Worm (Caenorhabditis elegans) whole organism, midembryonic: ENCODE measurements around the gene C25G4.3.

ENCODE experiments used
- T22C8.4 ChIP-seq: fragments of 200-800 bp; sonication (Bioruptor generic); IDR thresholded peaks from 2 replicates; pipeline ENCODE4 v1.3.6; 2022; ENCODE audit warnings: missing genetic modification characterization, missing compliant biosample characterization
- cog-1 ChIP-seq: sonication (generic microtip); optimal IDR thresholded peaks from 2 replicates; lab custom pipeline; 2016; ENCODE audit warnings: missing genetic modification characterization, missing compliant biosample characterization
- flt-1 ChIP-seq: fragments of 200-800 bp; sonication (Bioruptor generic); IDR thresholded peaks from 2 replicates; pipeline ENCODE4 v1.3.6; 2022; ENCODE audit warnings: missing genetic modification characterization, missing compliant biosample characterization
- klf-2 ChIP-seq: fragments of 200-800 bp; sonication (Bioruptor generic); conservative IDR thresholded peaks from 2 replicates; pipeline ENCODE4 v1.3.6; 2022; ENCODE audit warnings: missing genetic modification reagents, missing genetic modification characterization, missing compliant biosample characterization
- med-1 ChIP-seq: sonication (generic microtip); optimal IDR thresholded peaks from 2 replicates; lab custom pipeline; 2017; ENCODE audit warnings: missing genetic modification characterization, mild to moderate bottlenecking, missing compliant biosample characterization, antibody characterized with exemption, missing genetic modification reagents; ENCODE audit not compliant: insufficient read depth
- ref-1 ChIP-seq: fragments of 200-800 bp; sonication (Bioruptor generic); conservative IDR thresholded peaks from 2 replicates; pipeline ENCODE4 v1.3.6; 2022; ENCODE audit warnings: missing genetic modification reagents, missing genetic modification characterization, missing compliant biosample characterization
- tab-1 ChIP-seq: fragments of 200-800 bp; sonication (Bioruptor generic); IDR thresholded peaks from 2 replicates; pipeline ENCODE4 v1.3.6; 2022; ENCODE audit warnings: missing genetic modification characterization, missing compliant biosample characterization
- ztf-23 ChIP-seq: fragments of 200-800 bp; sonication (Bioruptor generic); IDR thresholded peaks from 2 replicates; pipeline ENCODE4 v1.3.6; 2022; ENCODE audit warnings: missing genetic modification reagents, missing genetic modification characterization, missing compliant biosample characterization
- ztf-29 ChIP-seq: fragments of 200-800 bp; sonication (Bioruptor generic); IDR thresholded peaks from 2 replicates; pipeline ENCODE4 v1.3.6; 2022; ENCODE audit warnings: missing genetic modification reagents, missing genetic modification characterization, missing compliant biosample characterization

C25G4.3 gene

ce11 chrIV:12414601-12415000, 31.1 kb downstream of the C25G4.3 start:
- TF ChIP-seq ztf-29, result no peak
- no peak for TF ChIP-seq tab-1 (GFP tag; lab: Robert Waterston, UW)
- TF ChIP-seq klf-2, result no peak
- TF ChIP-seq ref-1 (GFP tag; lab: Robert Waterston, UW), result no peak
- TF ChIP-seq cog-1 (tag; lab: Kevin White, UChicago), result no peak
- TF ChIP-seq flt-1 (GFP tag; lab: Robert Waterston, UW), result no peak
- no peak for TF ChIP-seq ztf-23 (GFP tag; lab: Robert Waterston, UW)
- TF ChIP-seq med-1 (GFP tag; lab: Kevin White, UChicago), result no peak

ce11 chrIV:12410167-12410566, 35.5 kb downstream of the C25G4.3 start, which contains the start of gene acl-13:
acl-13 (plus strand) TSS chrIV:12410467.
- TF ChIP-seq ztf-23 (GFP tag; lab: Robert Waterston, UW), result no peak
- TF ChIP-seq cog-1 (tag; lab: Kevin White, UChicago), result no peak
- TF ChIP-seq ztf-29, result no peak
- TF ChIP-seq ref-1 (GFP tag; lab: Robert Waterston, UW), result no peak
- TF ChIP-seq med-1 (GFP tag; lab: Kevin White, UChicago), result no peak
- TF ChIP-seq tab-1 (GFP tag; lab: Robert Waterston, UW), result no peak

DNA sequence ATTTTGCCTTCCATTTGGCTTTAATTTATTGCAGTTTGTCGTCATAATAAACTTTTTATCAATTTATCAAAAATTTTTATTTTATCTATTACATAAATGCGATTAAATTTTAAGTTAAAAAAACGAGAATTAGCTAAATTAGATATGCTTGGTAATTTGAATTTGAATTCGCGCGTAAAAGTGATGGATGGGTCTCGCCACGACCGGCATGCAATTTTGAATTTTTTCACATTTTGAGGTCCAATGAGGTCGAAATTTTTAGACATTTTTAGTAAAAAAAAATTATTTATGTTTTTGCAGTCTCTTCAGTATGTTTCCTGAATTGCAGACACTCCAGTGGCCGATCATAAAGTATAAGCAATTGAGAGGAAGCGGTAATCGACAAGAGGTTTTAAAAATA, 37.1 kb downstream of the C25G4.3 start, which contains the start of gene dsb-1:
Gene dsb-1 (plus strand): TSS at position 301 of the 400 bp plus-strand sequence.
- TF ChIP-seq tab-1 (GFP tag; lab: Robert Waterston, UW) (no peak), cog-1 (tag; lab: Kevin White, UChicago) (no peak), ztf-23 (GFP tag; lab: Robert Waterston, UW) (no peak), flt-1 (GFP tag; lab: Robert Waterston, UW) (no peak), med-1 (GFP tag; lab: Kevin White, UChicago) (no peak)

- TF ChIP-seq cog-1 (tag; lab: Kevin White, UChicago) (peak; percentile 47), flt-1 (GFP tag; lab: Robert Waterston, UW) (no peak), klf-2 (no peak)
These were observed 41.5 kb downstream of the C25G4.3 start, which contains the start of gene gex-3 for ce11 chrIV:12404137-12404536. gex-3 (plus strand) TSS chrIV:12404431.

ce11 chrIV:12403440-12403839, 42.2 kb downstream of the C25G4.3 start:
- TF ChIP-seq ztf-29 (no peak), flt-1 (GFP tag; lab: Robert Waterston, UW) (no peak), med-1 (GFP tag; lab: Kevin White, UChicago) (no peak), tab-1 (GFP tag; lab: Robert Waterston, UW) (no peak), T22C8.4 (GFP tag; lab: Robert Waterston, UW) (no peak), ref-1 (GFP tag; lab: Robert Waterston, UW) (no peak), ztf-23 (GFP tag; lab: Robert Waterston, UW) (no peak), cog-1 (tag; lab: Kevin White, UChicago) (no peak), klf-2 (no peak)

DNA sequence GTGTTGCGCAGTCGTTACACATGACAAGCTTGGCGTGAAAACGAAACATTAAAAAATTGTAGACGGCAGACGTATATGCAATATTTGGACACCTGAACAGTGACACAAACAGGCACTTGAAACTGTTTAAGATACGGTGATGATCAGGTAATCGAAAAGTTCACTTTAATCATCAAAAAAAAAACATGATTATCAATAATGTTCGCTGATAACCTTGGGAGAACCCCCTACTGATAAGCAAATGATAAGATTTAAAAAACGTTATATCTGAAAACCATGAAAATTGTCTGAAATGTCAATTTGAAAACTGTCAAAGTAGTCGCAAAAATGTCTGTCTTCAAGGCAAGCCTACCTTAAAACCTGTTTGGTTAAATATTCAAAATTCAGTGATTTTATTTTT, 45.7 kb downstream of the C25G4.3 start:
- TF ChIP-seq ztf-23 (GFP tag; lab: Robert Waterston, UW) (no peak), flt-1 (GFP tag; lab: Robert Waterston, UW) (no peak), med-1 (GFP tag; lab: Kevin White, UChicago) (no peak), T22C8.4 (GFP tag; lab: Robert Waterston, UW) (no peak), tab-1 (GFP tag; lab: Robert Waterston, UW) (no peak), ztf-29 (no peak), cog-1 (tag; lab: Kevin White, UChicago) (no peak), klf-2 (no peak), ref-1 (GFP tag; lab: Robert Waterston, UW) (no peak)

DNA sequence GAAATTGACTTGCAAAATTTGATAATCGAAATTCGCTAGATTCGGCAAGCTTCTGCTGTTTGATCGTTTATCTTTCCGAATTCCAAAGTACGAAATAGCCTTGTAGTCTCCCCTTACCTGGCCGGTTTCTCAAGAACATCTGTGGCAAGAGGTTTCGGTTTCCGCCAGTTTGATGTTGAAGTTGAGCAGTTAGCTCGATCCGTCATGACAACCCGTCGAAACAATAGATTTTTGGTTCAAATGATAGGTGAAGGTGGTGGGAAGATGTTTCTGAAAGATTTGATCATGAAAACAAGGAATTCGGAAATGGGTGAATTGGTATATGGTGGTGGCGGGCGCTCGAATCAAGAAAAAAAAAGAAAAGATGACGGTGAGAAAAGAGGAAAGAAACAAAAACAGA, 47.2 kb downstream of the C25G4.3 start, which contains the start of gene acs-20:
Gene acs-20 (minus strand): TSS at position 270 of the 400 bp plus-strand sequence.
- no peak for TF ChIP-seq ref-1 (GFP tag; lab: Robert Waterston, UW)

DNA sequence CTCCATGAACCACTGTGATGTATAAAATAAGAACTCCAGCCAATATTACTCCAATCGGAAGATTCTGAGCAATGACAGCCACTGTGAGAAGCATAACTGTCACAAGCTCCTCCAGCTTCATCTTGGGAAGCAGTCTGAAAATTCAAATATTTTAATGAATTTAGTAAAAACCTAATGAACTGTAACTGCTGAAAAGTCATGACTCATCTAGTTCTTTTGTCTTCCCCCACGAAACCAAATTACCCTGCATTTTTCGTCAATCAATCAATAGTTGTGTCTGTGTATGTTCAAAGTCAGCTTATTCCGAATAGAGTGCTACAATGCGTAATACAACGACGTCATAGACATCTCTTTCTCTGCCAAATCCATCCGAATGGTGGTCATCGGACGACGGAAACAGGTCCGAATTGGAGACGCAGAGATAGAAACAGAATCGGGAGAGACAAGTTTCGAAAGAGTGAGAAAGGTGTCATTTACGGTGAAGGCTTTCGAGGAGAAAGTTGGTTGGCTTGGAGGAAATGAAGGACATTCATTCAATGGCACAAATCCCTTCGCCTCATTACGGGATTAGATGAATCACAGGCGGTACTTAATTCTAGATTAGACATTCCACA, 48.9 kb downstream of the C25G4.3 start:
- TF ChIP-seq flt-1 (GFP tag; lab: Robert Waterston, UW) (no peak), T22C8.4 (GFP tag; lab: Robert Waterston, UW) (no peak), tab-1 (GFP tag; lab: Robert Waterston, UW) (no peak), ztf-29 (no peak), med-1 (GFP tag; lab: Kevin White, UChicago) (no peak), ref-1 (GFP tag; lab: Robert Waterston, UW) (no peak), cog-1 (tag; lab: Kevin White, UChicago) (no peak), klf-2 (no peak), ztf-23 (GFP tag; lab: Robert Waterston, UW) (no peak)
